Fruit fly (Drosophila melanogaster) whole organism, wandering third instar larva: ENCODE results near the gene CG3168.

Experiments used
- ey ChIP-seq: fragments of 200-800 bp; sonication (Bioruptor generic); optimal IDR thresholded peaks from 2 replicates; lab custom pipeline; 2016; ENCODE audit warnings: missing biosample characterization, missing genetic modification characterization
- psq ChIP-seq: fragments of 200-800 bp; sonication (Bioruptor generic); optimal IDR thresholded peaks from 3 replicates; lab custom pipeline; 2017; ENCODE audit warnings: missing biosample characterization, mild to moderate bottlenecking, missing genetic modification characterization, moderate library complexity

DNA sequence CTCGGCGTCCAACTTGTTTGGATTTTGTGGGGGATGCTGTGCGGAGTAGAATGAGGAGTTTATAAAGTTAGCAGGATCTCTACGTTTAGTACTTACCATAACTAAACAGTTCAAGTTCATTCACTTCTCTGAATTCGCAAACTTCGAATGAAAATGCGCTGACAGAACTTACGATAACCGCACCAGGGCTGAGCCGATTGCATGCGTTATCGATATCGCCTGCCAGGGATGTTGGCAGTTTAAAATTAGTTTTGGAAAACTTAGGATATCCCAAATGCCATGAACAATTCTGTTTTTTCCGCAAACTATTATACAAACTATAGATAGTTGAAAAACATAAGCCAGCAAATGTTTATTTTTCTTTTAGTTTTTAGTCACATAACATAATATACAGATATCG lies 52.5 kb downstream of the CG3168 start, which contains the start of gene CG44303:
- TF ChIP-seq ey = no peak
- TF ChIP-seq psq = no peak
